Fruit fly (Drosophila melanogaster): ENCODE data around the gene CG14689.

CG14689 gene

dm6 chr3R:10675101-10675500, 35.9 kb downstream of the CG14689 start (continued):
- TF ChIP-seq ash1 (GFP tag; optimal IDR thresholded peaks at IDR 0.05) = peak; percentile 59
- peak; percentile 40 for TF ChIP-seq zen (tag; optimal IDR thresholded peaks at IDR 0.05)
- TF ChIP-seq CG31388 (GFP tag; optimal IDR thresholded peaks at IDR 0.05) = no peak
- peak; percentile 73 for TF ChIP-seq caup (GFP tag; optimal IDR thresholded peaks at IDR 0.05; ENCODE audit: severe bottlenecking)
- TF ChIP-seq gsb (GFP tag; IDR thresholded peaks at IDR 0.05) = no peak
- TF ChIP-seq CG2712 (tag; optimal IDR thresholded peaks at IDR 0.05) = peak; percentile 65
- peak; percentile 79 for TF ChIP-seq Dll (GFP tag; IDR thresholded peaks at IDR 0.05; ENCODE audit: partially characterized antibody)
- TF ChIP-seq her (GFP tag; optimal IDR thresholded peaks at IDR 0.05) = peak; percentile 53
- TF ChIP-seq CG6272 (GFP tag; IDR thresholded peaks at IDR 0.05) = no peak
- no peak for TF ChIP-seq emc (GFP tag; optimal IDR thresholded peaks at IDR 0.05)
- TF ChIP-seq Dip3 (GFP tag; optimal IDR thresholded peaks at IDR 0.05) = peak; percentile 20
- peak; percentile 55; the same call in 2 of the 3 replicates for TF ChIP-seq CG14860 (GFP tag; IDR thresholded peaks at IDR 0.05; ENCODE audit: partially characterized antibody)
- no peak for TF ChIP-seq CG2875 (GFP tag; optimal IDR thresholded peaks at IDR 0.05)
- TF ChIP-seq CG5953 (GFP tag; IDR thresholded peaks at IDR 0.05) = no peak
- no peak for TF ChIP-seq CG33557 (GFP tag; optimal IDR thresholded peaks at IDR 0.05)
- TF ChIP-seq CG17612 (GFP tag; IDR thresholded peaks at IDR 0.05) = no peak
- peak in 1 of 2 experiments; percentile 18 for TF ChIP-seq Pdp1 (GFP tag; optimal IDR thresholded peaks at IDR 0.05)
- no peak for TF ChIP-seq pros (GFP tag; optimal IDR thresholded peaks at IDR 0.05)
- TF ChIP-seq nerfin-1 (tag; optimal IDR thresholded peaks at IDR 0.05) = no peak
- peak; percentile 87 for TF ChIP-seq BEAF-32 (GFP tag; optimal IDR thresholded peaks at IDR 0.05)
- TF ChIP-seq tll (GFP tag; optimal IDR thresholded peaks at IDR 0.05) = no peak
- no peak for TF ChIP-seq lmd (GFP tag; IDR thresholded peaks at IDR 0.05)
- TF ChIP-seq zf30C (GFP tag; optimal IDR thresholded peaks at IDR 0.05) = no peak
- peak; percentile 72; the same call in 1 of the 2 replicates for TF ChIP-seq CG32532 (GFP tag; IDR thresholded peaks at IDR 0.05)
- TF ChIP-seq Lpt (GFP tag; optimal IDR thresholded peaks at IDR 0.05) = no peak
- no peak for TF ChIP-seq CG12071 (GFP tag; optimal IDR thresholded peaks at IDR 0.05)
- TF ChIP-seq ATbp (GFP tag; optimal IDR thresholded peaks at IDR 0.05) = no peak
- peak; percentile 63 for TF ChIP-seq Abd-B (GFP tag; optimal IDR thresholded peaks at IDR 0.05)
- TF ChIP-seq HmgD (GFP tag; optimal IDR thresholded peaks at IDR 0.05) = peak; percentile 75
- no peak for TF ChIP-seq MTF-1 (GFP tag; optimal IDR thresholded peaks at IDR 0.05; ENCODE audit: borderline replicate concordance)
- TF ChIP-seq Med (GFP tag) = peak; percentile 93
- TF ChIP-seq BtbVII (GFP tag; optimal IDR thresholded peaks at IDR 0.05) = peak; percentile 24
- peak; percentile 50 for TF ChIP-seq grn (GFP tag; optimal IDR thresholded peaks at IDR 0.05)
- no peak for TF ChIP-seq tap (tag; optimal IDR thresholded peaks at IDR 0.05)
- peak; percentile 28 for TF ChIP-seq CG4854 (GFP tag; optimal IDR thresholded peaks at IDR 0.05)
- peak; percentile 59 for TF ChIP-seq scrt (GFP tag; optimal IDR thresholded peaks at IDR 0.05)
- TF ChIP-seq CG9609 (GFP tag; optimal IDR thresholded peaks at IDR 0.05) = peak; percentile 30
- no peak for TF ChIP-seq CG10321 (GFP tag; IDR thresholded peaks at IDR 0.05)
- TF ChIP-seq Max (GFP tag; optimal IDR thresholded peaks at IDR 0.05) = peak; percentile 7
- peak; percentile 62 for TF ChIP-seq CG2120 (GFP tag; optimal IDR thresholded peaks at IDR 0.05)
- TF ChIP-seq Xbp1 (GFP tag; optimal IDR thresholded peaks at IDR 0.05) = peak; percentile 35
- TF ChIP-seq CG13775 (GFP tag; optimal IDR thresholded peaks at IDR 0.05) = no peak
- TF ChIP-seq CG4730 (GFP tag; IDR thresholded peaks at IDR 0.05) = no peak
- peak; percentile 92 for TF ChIP-seq CG42726 (GFP tag; IDR thresholded peaks at IDR 0.05; ENCODE audit: partially characterized antibody)
- no peak for TF ChIP-seq H15 (GFP tag; IDR thresholded peaks at IDR 0.05)
- no peak for TF ChIP-seq CG9797 (GFP tag; optimal IDR thresholded peaks at IDR 0.05)
- TF ChIP-seq kah (GFP tag; optimal IDR thresholded peaks at IDR 0.05) = no peak
- TF ChIP-seq MBD-R2 (GFP tag; IDR thresholded peaks at IDR 0.05) = no peak
- peak; percentile 20 for TF ChIP-seq Dad (GFP tag; optimal IDR thresholded peaks at IDR 0.05)
- TF ChIP-seq Eip74EF (GFP tag; optimal IDR thresholded peaks at IDR 0.05) = no peak

Data from whole organism, embryonic.